Worm (Caenorhabditis elegans) whole organism, late embryonic: ENCODE results near the gene VB0395L.1.

Source experiments
- F13H6.1 ChIP-seq: sonication (generic microtip); optimal IDR thresholded peaks from 2 replicates; lab custom pipeline; 2016; ENCODE audit warnings: missing genetic modification characterization, missing compliant biosample characterization
- dve-1 ChIP-seq: sonication (generic microtip); optimal IDR thresholded peaks from 2 replicates; lab custom pipeline; 2017; ENCODE audit warnings: antibody characterized with exemption, mild to moderate bottlenecking, missing genetic modification characterization, missing compliant biosample characterization
- elt-2 ChIP-seq: sonication (generic microtip); optimal IDR thresholded peaks from 2 replicates; lab custom pipeline; 2016; ENCODE audit warnings: missing genetic modification reagents, missing genetic modification characterization, missing compliant biosample characterization
- hlh-30 ChIP-seq: sonication (generic microtip); optimal IDR thresholded peaks from 2 replicates; lab custom pipeline; 2017; ENCODE audit warnings: antibody characterized with exemption, missing genetic modification characterization, missing compliant biosample characterization; ENCODE audit not compliant: insufficient read depth
- hlh-8 ChIP-seq: sonication (generic microtip); optimal IDR thresholded peaks from 2 replicates; lab custom pipeline; 2016; ENCODE audit warnings: missing genotype, missing genetic modification characterization, missing compliant biosample characterization
- lin-11 ChIP-seq: fragments of 200-800 bp; sonication (Bioruptor generic); optimal IDR thresholded peaks from 2 replicates; lab custom pipeline; 2018; ENCODE audit warnings: mild to moderate bottlenecking, missing genetic modification characterization, missing compliant biosample characterization
- nfya-1 ChIP-seq: sonication (generic microtip); optimal IDR thresholded peaks from 2 replicates; lab custom pipeline; 2017; ENCODE audit warnings: missing genetic modification characterization, mild to moderate bottlenecking, missing compliant biosample characterization, antibody characterized with exemption, moderate library complexity
- pat-9 ChIP-seq: fragments of 200-800 bp; sonication (Bioruptor generic); optimal IDR thresholded peaks from 2 replicates; lab custom pipeline; 2018; ENCODE audit warnings: mild to moderate bottlenecking, missing genetic modification characterization, moderate library complexity, missing compliant biosample characterization
- pha-4 ChIP-seq: fragments of 150-350 bp; optimal IDR thresholded peaks from 2 replicates; lab custom pipeline; 2018; ENCODE audit warnings: missing biosample characterization, missing genetic modification reagents, missing genetic modification characterization
- pqm-1 ChIP-seq: sonication (generic microtip); optimal IDR thresholded peaks from 2 replicates; lab custom pipeline; 2016; ENCODE audit warnings: missing genetic modification characterization, missing compliant biosample characterization
- rnt-1 ChIP-seq: sonication (generic microtip); optimal IDR thresholded peaks from 2 replicates; lab custom pipeline; 2016; ENCODE audit warnings: missing genetic modification characterization, missing compliant biosample characterization
- unc-86 ChIP-seq: sonication (generic microtip); optimal IDR thresholded peaks from 2 replicates; lab custom pipeline; 2016; ENCODE audit warnings: missing genetic modification characterization, missing compliant biosample characterization

DNA sequence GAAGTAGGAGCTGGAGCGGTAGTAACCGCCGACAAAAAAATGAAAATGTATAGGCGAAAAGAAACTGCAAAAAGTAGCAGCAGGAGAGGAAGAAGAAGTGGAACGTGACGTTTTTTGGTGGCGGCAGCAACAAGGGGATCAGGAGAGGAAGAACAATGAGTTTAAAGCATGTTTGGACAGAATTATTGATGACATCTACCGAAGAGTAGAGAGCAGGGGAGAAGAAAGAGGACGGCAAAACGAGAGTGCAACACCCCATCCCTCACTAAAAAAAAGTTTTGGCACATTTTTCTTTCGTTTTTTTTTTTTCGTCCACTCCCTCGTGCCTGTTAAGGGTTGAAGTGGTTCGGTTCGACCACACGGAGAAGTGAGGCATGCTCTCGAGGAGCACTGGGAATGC is 22.9 kb downstream of the VB0395L.1 start:
- TF ChIP-seq elt-2, result no peak
- no peak for TF ChIP-seq nfya-1 (tag; lab: Kevin White, UChicago)
- TF ChIP-seq pha-4 (tag; lab: Kevin White, UChicago), result no peak
- no peak for TF ChIP-seq F13H6.1 (tag; lab: Kevin White, UChicago)
- no peak for TF ChIP-seq pqm-1 (tag; lab: Kevin White, UChicago)
- TF ChIP-seq dve-1 (tag; lab: Kevin White, UChicago), result no peak
- no peak for TF ChIP-seq hlh-8 (tag; lab: Kevin White, UChicago)
- no peak for TF ChIP-seq unc-86
- TF ChIP-seq rnt-1 (tag; lab: Kevin White, UChicago), result no peak
- no peak for TF ChIP-seq lin-11
- no peak for TF ChIP-seq pat-9 (tag; lab: Kevin White, UChicago)
- TF ChIP-seq hlh-30, result no peak
